Worm (Caenorhabditis elegans): Measurements from ENCODE around the gene nhr-288.

ce11 chrV:18402743-18403142, 20.3 kb upstream of the nhr-288 start:
- TF ChIP-seq ces-1 (GFP tag; optimal IDR thresholded peaks at IDR 0.05) (no peak), nhr-237 (tag; optimal IDR thresholded peaks at IDR 0.05) (no peak), cnd-1 (tag; optimal IDR thresholded peaks at IDR 0.05) (no peak), pha-4 (tag; optimal IDR thresholded peaks at IDR 0.05) (no peak), ztf-11 (tag; optimal IDR thresholded peaks at IDR 0.05) (no peak), ceh-39 (tag; optimal IDR thresholded peaks at IDR 0.05) (no peak), elt-3 (tag; optimal IDR thresholded peaks at IDR 0.05) (no peak), mep-1 (tag; optimal IDR thresholded peaks at IDR 0.05) (no peak), nhr-28 (tag; optimal IDR thresholded peaks at IDR 0.05) (no peak), lsy-2 (tag; optimal IDR thresholded peaks at IDR 0.05) (no peak), unc-39 (tag; optimal IDR thresholded peaks at IDR 0.05) (no peak)
